Worm (Caenorhabditis elegans): Measurements from ENCODE around the gene cyd-1.

DNA sequence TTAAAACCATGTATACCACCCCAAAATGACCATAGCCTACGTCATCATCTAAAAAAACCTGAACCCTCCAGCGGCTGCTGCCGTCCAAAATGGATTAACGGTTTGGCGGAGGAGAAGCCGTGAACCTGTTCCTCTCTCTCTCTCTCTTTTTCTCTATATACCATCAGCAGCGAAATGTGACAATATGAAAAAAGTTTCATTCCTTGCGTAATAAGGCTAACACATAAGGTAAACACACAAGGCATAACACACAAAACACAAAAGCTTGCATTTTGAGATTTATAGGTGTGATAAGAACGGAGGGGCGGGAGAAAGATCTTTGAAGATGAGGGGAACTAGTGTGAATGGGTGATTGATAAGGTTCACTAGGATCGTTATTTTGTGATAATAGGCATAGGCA lies 19.1 kb upstream of the cyd-1 start:
- no peak for TF ChIP-seq pqm-1 (tag; optimal IDR thresholded peaks at IDR 0.05)
- no peak for TF ChIP-seq pat-9 (tag; optimal IDR thresholded peaks at IDR 0.05)
- no peak for TF ChIP-seq lin-11 (tag; optimal IDR thresholded peaks at IDR 0.05)
- no peak for TF ChIP-seq elt-4 (tag; optimal IDR thresholded peaks at IDR 0.05)
- TF ChIP-seq nhr-11 (tag; optimal IDR thresholded peaks at IDR 0.05) = no peak
- no peak for TF ChIP-seq ceh-9 (tag; optimal IDR thresholded peaks at IDR 0.05)
- TF ChIP-seq fkh-10 (GFP tag; optimal IDR thresholded peaks at IDR 0.05) = no peak
- no peak for TF ChIP-seq che-1 (tag; optimal IDR thresholded peaks at IDR 0.05)
- no peak for TF ChIP-seq unc-86 (tag; optimal IDR thresholded peaks at IDR 0.05)
- TF ChIP-seq lim-6 (tag; optimal IDR thresholded peaks at IDR 0.05) = no peak
- no peak for TF ChIP-seq dve-1 (tag; optimal IDR thresholded peaks at IDR 0.05)
- no peak for TF ChIP-seq ztf-16 (tag; optimal IDR thresholded peaks at IDR 0.05)

Measured in whole organism, late embryonic.